Fruit fly (Drosophila melanogaster): ENCODE data around the gene CG4161.

DNA sequence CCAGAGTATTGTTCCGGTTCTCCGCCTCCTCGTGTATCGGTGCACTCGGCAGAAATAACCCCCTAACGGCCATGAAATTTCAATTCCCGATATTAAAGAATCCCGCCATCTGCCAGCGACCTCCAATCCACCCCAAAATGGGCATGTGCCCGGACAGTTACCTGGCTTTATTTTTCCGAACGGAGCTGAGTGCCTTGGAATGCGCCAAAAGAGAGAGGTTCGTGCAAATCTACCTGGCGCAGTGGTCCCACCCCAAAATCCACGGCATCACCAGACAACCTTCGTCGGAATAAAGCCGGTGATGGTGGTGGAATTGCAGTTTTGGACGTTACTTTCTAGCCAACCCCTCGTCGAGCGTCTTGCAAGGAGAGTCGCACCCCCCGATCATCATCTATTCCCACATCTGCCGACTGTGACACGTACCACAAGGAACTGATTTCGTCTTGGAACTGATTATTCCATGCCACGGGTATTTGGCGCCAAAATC, 6.3 kb upstream of the CG4161 start:
- TF ChIP-seq ase (GFP tag; IDR thresholded peaks at IDR 0.05) (no peak), mld (GFP tag; IDR thresholded peaks at IDR 0.05; ENCODE audit: partially characterized antibody) (no peak), GATAe (GFP tag; conservative IDR thresholded peaks at IDR 0.05) (no peak), CG2120 (GFP tag; optimal IDR thresholded peaks at IDR 0.05) (no peak), vfl (GFP tag; optimal IDR thresholded peaks at IDR 0.05) (no peak)
